Fruit fly (Drosophila melanogaster): ENCODE results near the gene MED17.

The MED17 gene

DNA sequence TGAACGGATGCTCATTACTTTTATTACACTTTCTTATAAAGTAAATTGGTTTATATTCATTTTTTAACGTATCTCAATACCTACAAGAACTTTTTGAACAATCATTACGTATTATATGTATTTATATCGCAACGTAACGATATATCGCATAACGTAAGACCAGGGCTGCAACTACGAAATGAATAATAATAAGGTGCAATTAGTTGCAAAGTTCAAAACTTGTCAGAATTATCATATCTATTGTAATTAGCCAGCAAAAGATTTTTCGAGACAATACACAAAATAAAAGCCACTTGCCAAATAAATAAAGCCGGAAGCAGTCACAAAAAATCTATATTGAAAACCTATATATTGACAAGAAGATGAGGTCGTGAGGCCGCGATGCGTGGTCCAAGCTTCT, 26.4 kb downstream of the MED17 start (continued):
- TF ChIP-seq Myb (GFP tag; optimal IDR thresholded peaks at IDR 0.05) (peak; percentile 53), B-H1 (GFP tag; IDR thresholded peaks at IDR 0.05) (no peak), Bgb (GFP tag; IDR thresholded peaks at IDR 0.05; ENCODE audit: partially characterized antibody) (peak; percentile 81), bbx (GFP tag; IDR thresholded peaks at IDR 0.05; ENCODE audit: partially characterized antibody) (peak; percentile 46), fd96Cb (tag; optimal IDR thresholded peaks at IDR 0.05) (peak; percentile 3), nmo (GFP tag; optimal IDR thresholded peaks at IDR 0.05) (peak; percentile 4), Ets65A (GFP tag) (peak; percentile 92), Doc3 (GFP tag; IDR thresholded peaks at IDR 0.05; ENCODE audit: partially characterized antibody) (peak; percentile 88), ci (GFP tag; IDR thresholded peaks at IDR 0.05) (no peak), HLH4C (GFP tag; IDR thresholded peaks at IDR 0.05; ENCODE audit: partially characterized antibody) (peak; percentile 51; the same call in 2 of the 3 replicates), HmgZ (tag; optimal IDR thresholded peaks at IDR 0.05) (peak; percentile 46), Camta (GFP tag; optimal IDR thresholded peaks at IDR 0.05) (peak; percentile 28), NC2β (GFP tag; optimal IDR thresholded peaks at IDR 0.05) (peak; percentile 19), Hsf (GFP tag; optimal IDR thresholded peaks at IDR 0.05) (peak; percentile 66), unc-4 (GFP tag; IDR thresholded peaks at IDR 0.05; ENCODE audit: partially characterized antibody) (peak; percentile 87), CG6689 (GFP tag; IDR thresholded peaks at IDR 0.05) (peak; percentile 87), tna (GFP tag; IDR thresholded peaks at IDR 0.05; ENCODE audit: partially characterized antibody) (peak; percentile 14; the same call in 1 of the 2 replicates), CG7928 (GFP tag; optimal IDR thresholded peaks at IDR 0.05) (peak; percentile 87), dpn (GFP tag; optimal IDR thresholded peaks at IDR 0.05) (peak; percentile 47 to 50), Six4 (GFP tag; optimal IDR thresholded peaks at IDR 0.05) (no peak), Opbp (GFP tag; IDR thresholded peaks at IDR 0.05; ENCODE audit: partially characterized antibody) (peak; percentile 52; the same call in 2 of the 3 replicates), crc (GFP tag; optimal IDR thresholded peaks at IDR 0.05) (peak; percentile 29), CG14014 (GFP tag; IDR thresholded peaks at IDR 0.05) (peak; percentile 48; the same call in 1 of the 2 replicates), CG12659 (GFP tag; optimal IDR thresholded peaks at IDR 0.05) (peak; percentile 39), zen (tag; optimal IDR thresholded peaks at IDR 0.05) (no peak), CG33213 (GFP tag; optimal IDR thresholded peaks at IDR 0.05) (peak; percentile 25), gsb-n (tag; optimal IDR thresholded peaks at IDR 0.05) (no peak), Sry-δ (GFP tag; optimal IDR thresholded peaks at IDR 0.05) (peak; percentile 74), CG13775 (GFP tag; optimal IDR thresholded peaks at IDR 0.05) (peak; percentile 31), HLH54F (GFP tag; optimal IDR thresholded peaks at IDR 0.05) (peak; percentile 54), H15 (GFP tag; IDR thresholded peaks at IDR 0.05) (peak; percentile 25; the same call in 1 of the 3 replicates), phol (tag; optimal IDR thresholded peaks at IDR 0.05) (peak; percentile 37), CG7839 (tag; optimal IDR thresholded peaks at IDR 0.05) (peak; percentile 40), CG4424 (GFP tag; optimal IDR thresholded peaks at IDR 0.05) (peak; percentile 37), CG3847 (GFP tag; IDR thresholded peaks at IDR 0.05) (no peak), CG4360 (GFP tag; IDR thresholded peaks at IDR 0.05) (no peak), dmrt99B (tag; optimal IDR thresholded peaks at IDR 0.05) (no peak), CG32767 (GFP tag; IDR thresholded peaks at IDR 0.05) (peak; percentile 33; the same call in 1 of the 2 replicates), Dbx (GFP tag; IDR thresholded peaks at IDR 0.05) (peak; percentile 37; the same call in 1 of the 3 replicates), CG12155 (GFP tag; optimal IDR thresholded peaks at IDR 0.05) (peak; percentile 41), unpg (GFP tag; optimal IDR thresholded peaks at IDR 0.05) (no peak), insv (GFP tag; optimal IDR thresholded peaks at IDR 0.05) (no peak), CG17186 (GFP tag; optimal IDR thresholded peaks at IDR 0.05) (no peak), CG13424 (tag; optimal IDR thresholded peaks at IDR 0.05) (peak; percentile 32), zfh2 (GFP tag; optimal IDR thresholded peaks at IDR 0.05) (peak; percentile 57), CG9215 (GFP tag; IDR thresholded peaks at IDR 0.05) (no peak), CG6683 (GFP tag; optimal IDR thresholded peaks at IDR 0.05) (no peak), ap (GFP tag; IDR thresholded peaks at IDR 0.05) (no peak), Hmr (GFP tag; optimal IDR thresholded peaks at IDR 0.05) (peak; percentile 43), Mrtf (GFP tag; IDR thresholded peaks at IDR 0.05) (no peak)
